Fruit fly (Drosophila melanogaster) whole organism, embryonic: ENCODE results near the gene RpL13.

ENCODE experiments used
- BEAF-32 ChIP-seq: fragments of 200-800 bp; sonication (Bioruptor generic); optimal IDR thresholded peaks from 3 replicates; lab custom pipeline; 2017; ENCODE audit warnings: missing biosample characterization, missing genetic modification characterization, mild to moderate bottlenecking, moderate library complexity, missing genetic modification reagents
- CG10209 ChIP-seq: fragments of 200-800 bp; sonication (Bioruptor generic); optimal IDR thresholded peaks from 3 replicates; lab custom pipeline; 2017; ENCODE audit warnings: missing biosample characterization, mild to moderate bottlenecking, missing genetic modification characterization, missing genetic modification reagents
- CG11723 ChIP-seq: fragments of 200-800 bp; sonication (Bioruptor generic); optimal IDR thresholded peaks from 2 replicates; lab custom pipeline; 2017; ENCODE audit warnings: missing biosample characterization, mild to moderate bottlenecking, missing genetic modification characterization
- CG12071 ChIP-seq: fragments of 200-800 bp; sonication (Bioruptor generic); optimal IDR thresholded peaks from 3 replicates; lab custom pipeline; 2018; ENCODE audit warnings: missing biosample characterization, mild to moderate bottlenecking, missing genetic modification characterization
- CG1233 ChIP-seq: fragments of 200-800 bp; sonication (Bioruptor generic); optimal IDR thresholded peaks from 4 replicates; lab custom pipeline; 2018; ENCODE audit warnings: missing biosample characterization, mild to moderate bottlenecking, missing genetic modification characterization
- CG12744 ChIP-seq: fragments of 200-800 bp; sonication (Bioruptor generic); optimal IDR thresholded peaks from 2 replicates; lab custom pipeline; 2016; ENCODE audit warnings: missing biosample characterization, missing genetic modification characterization
- CG14860 ChIP-seq: fragments of 200-800 bp; sonication (Bioruptor generic); IDR thresholded peaks from 3 replicates; pipeline ENCODE4 v1.3.6; 2022; ENCODE audit warnings: missing biosample characterization, missing genetic modification characterization; ENCODE audit not compliant: partially characterized antibody
- CG15479 ChIP-seq: fragments of 200-800 bp; sonication (Bioruptor generic); optimal IDR thresholded peaks from 3 replicates; lab custom pipeline; 2019; ENCODE audit warnings: missing biosample characterization, mild to moderate bottlenecking, missing genetic modification characterization, moderate library complexity
- CG1647 ChIP-seq: fragments of 200-800 bp; sonication (Bioruptor generic); optimal IDR thresholded peaks from 3 replicates; lab custom pipeline; 2016; ENCODE audit warnings: missing biosample characterization, missing genetic modification characterization
- CG2199 ChIP-seq: fragments of 200-800 bp; sonication (Bioruptor generic); IDR thresholded peaks from 3 replicates; pipeline ENCODE4 v1.3.6; 2022; ENCODE audit warnings: missing biosample characterization, missing genetic modification characterization
- CG2678 ChIP-seq: fragments of 200-800 bp; sonication (Bioruptor generic); optimal IDR thresholded peaks from 3 replicates; lab custom pipeline; 2019; ENCODE audit warnings: missing biosample characterization, mild to moderate bottlenecking, missing genetic modification characterization, moderate library complexity
- CG30431 ChIP-seq: fragments of 200-800 bp; sonication (Bioruptor generic); optimal IDR thresholded peaks from 2 replicates; lab custom pipeline; 2017; ENCODE audit warnings: missing biosample characterization, missing genetic modification characterization
- CG3163 ChIP-seq: fragments of 200-800 bp; sonication (Bioruptor generic); optimal IDR thresholded peaks from 3 replicates; lab custom pipeline; 2016; ENCODE audit warnings: missing biosample characterization, missing genetic modification characterization
- CG34224 ChIP-seq: fragments of 200-800 bp; sonication (Bioruptor generic); IDR thresholded peaks from 3 replicates; pipeline ENCODE4 v1.3.6; 2022; ENCODE audit warnings: missing biosample characterization, missing genetic modification characterization; ENCODE audit not compliant: partially characterized antibody
- CG3726 ChIP-seq: fragments of 200-800 bp; sonication (Bioruptor generic); IDR thresholded peaks from 3 replicates; pipeline ENCODE4, ENCODE4 v1.3.6; 2022; ENCODE audit warnings: missing biosample characterization, missing genetic modification characterization
- CG3995 ChIP-seq: fragments of 200-800 bp; sonication (Bioruptor generic); optimal IDR thresholded peaks from 3 replicates; lab custom pipeline; 2016; ENCODE audit warnings: missing biosample characterization, missing genetic modification characterization
- CG4730 ChIP-seq: fragments of 200-800 bp; sonication (Bioruptor generic); IDR thresholded peaks from 2 replicates; pipeline ENCODE4 v1.3.6; 2022; ENCODE audit warnings: missing biosample characterization, missing genetic modification characterization
- CG6175 ChIP-seq: fragments of 200-800 bp; sonication (Bioruptor generic); IDR thresholded peaks from 3 replicates; pipeline ENCODE4 v1.3.6; 2022; ENCODE audit warnings: missing biosample characterization, missing genetic modification characterization
- CG6254 ChIP-seq: fragments of 200-800 bp; sonication (Bioruptor generic); optimal IDR thresholded peaks from 3 replicates; lab custom pipeline; 2017; ENCODE audit warnings: mild to moderate bottlenecking, missing biosample characterization, missing genetic modification reagents, missing genetic modification characterization
- CG8924 ChIP-seq: fragments of 200-800 bp; optimal IDR thresholded peaks from 3 replicates; lab custom pipeline; 2019; ENCODE audit warnings: missing biosample characterization, mild to moderate bottlenecking, missing genetic modification characterization, moderate library complexity
- Dbx ChIP-seq: fragments of 200-800 bp; sonication (Bioruptor generic); IDR thresholded peaks from 3 replicates; pipeline ENCODE4 v1.3.6; 2022; ENCODE audit warnings: missing biosample characterization, missing genetic modification characterization
- Ets65A ChIP-seq: fragments of 200-800 bp; sonication (Bioruptor generic); peaks from one replicate; lab custom pipeline; 2016; ENCODE audit warnings: missing biosample characterization, missing genetic modification characterization
- GATAe ChIP-seq: fragments of 200-800 bp; sonication (Bioruptor generic); conservative IDR thresholded peaks from 2 replicates; pipeline ENCODE4 v1.3.6; 2022; ENCODE audit warnings: missing biosample characterization, missing genetic modification characterization
- HmgZ ChIP-seq: fragments of 200-800 bp; sonication (Bioruptor generic); optimal IDR thresholded peaks from 2 replicates; lab custom pipeline; 2018; ENCODE audit warnings: missing biosample characterization, mild to moderate bottlenecking, missing genetic modification characterization
- Hmx ChIP-seq: fragments of 200-800 bp; sonication (Bioruptor generic); optimal IDR thresholded peaks from 2 replicates; lab custom pipeline; 2016; ENCODE audit warnings: missing biosample characterization, missing genetic modification characterization
- Hr3 ChIP-seq: fragments of 200-800 bp; sonication (Bioruptor generic); optimal IDR thresholded peaks from 3 replicates; lab custom pipeline; 2016; ENCODE audit warnings: missing biosample characterization, missing genetic modification characterization
- MTF-1 ChIP-seq: fragments of 200-800 bp; sonication (Bioruptor generic); optimal IDR thresholded peaks from 2 replicates; lab custom pipeline; 2018; ENCODE audit warnings: missing biosample characterization, mild to moderate bottlenecking, missing genetic modification characterization, borderline replicate concordance
- Rfx ChIP-seq: fragments of 200-800 bp; sonication (Bioruptor generic); IDR thresholded peaks from 2 replicates; pipeline ENCODE4 v1.3.6; 2022; ENCODE audit warnings: missing biosample characterization, missing genetic modification characterization
- cas ChIP-seq: fragments of 200-800 bp; sonication (Bioruptor generic); IDR thresholded peaks from 2 replicates; pipeline ENCODE4 v1.3.6; 2022; ENCODE audit warnings: missing biosample characterization, missing genetic modification characterization
- dan ChIP-seq: fragments of 200-800 bp; sonication (Bioruptor generic); IDR thresholded peaks from 2 replicates; pipeline ENCODE4 v1.3.6; 2022; ENCODE audit warnings: missing biosample characterization, missing genetic modification characterization
- disco-r ChIP-seq: fragments of 200-800 bp; sonication (Bioruptor generic); optimal IDR thresholded peaks from 2 replicates; lab custom pipeline; 2016; ENCODE audit warnings: missing biosample characterization, missing genetic modification characterization
- exex ChIP-seq: fragments of 200-800 bp; sonication (Bioruptor generic); optimal IDR thresholded peaks from 4 replicates; lab custom pipeline; 2018; ENCODE audit warnings: missing biosample characterization, mild to moderate bottlenecking, missing genetic modification characterization, moderate library complexity
- eyg ChIP-seq: fragments of 200-800 bp; sonication (Bioruptor generic); optimal IDR thresholded peaks from 3 replicates; lab custom pipeline; 2016; ENCODE audit warnings: missing biosample characterization, missing genetic modification characterization
- fu2 ChIP-seq: fragments of 200-800 bp; sonication (Bioruptor generic); optimal IDR thresholded peaks from 2 replicates; lab custom pipeline; 2016; ENCODE audit warnings: missing biosample characterization, missing genetic modification characterization
- inv ChIP-seq: fragments of 200-800 bp; sonication (Bioruptor generic); IDR thresholded peaks from 2 replicates; pipeline ENCODE4 v1.3.6; 2022; ENCODE audit warnings: missing biosample characterization, missing genetic modification characterization; ENCODE audit not compliant: partially characterized antibody
- kah ChIP-seq: fragments of 200-800 bp; sonication (Bioruptor generic); optimal IDR thresholded peaks from 2 replicates; lab custom pipeline; 2018; ENCODE audit warnings: missing biosample characterization, mild to moderate bottlenecking, missing genetic modification characterization
- pita ChIP-seq: fragments of 200-800 bp; sonication (Bioruptor generic); optimal IDR thresholded peaks from 2 replicates; lab custom pipeline; 2017; ENCODE audit warnings: missing biosample characterization, mild to moderate bottlenecking, missing genetic modification characterization
- row ChIP-seq: fragments of 200-800 bp; sonication (Bioruptor generic); IDR thresholded peaks from 3 replicates; pipeline ENCODE4 v1.3.6; 2022; ENCODE audit warnings: missing biosample characterization, missing genetic modification characterization
- sim ChIP-seq: fragments of 200-800 bp; sonication (Bioruptor generic); IDR thresholded peaks from 2 replicates; pipeline ENCODE4 v1.3.6; 2022; ENCODE audit warnings: missing biosample characterization, missing genetic modification characterization
- sisA ChIP-seq: fragments of 200-800 bp; sonication (Bioruptor generic); IDR thresholded peaks from 2 replicates; pipeline ENCODE4 v1.3.6; 2022; ENCODE audit warnings: missing biosample characterization, missing genetic modification characterization
- slou ChIP-seq: fragments of 200-800 bp; sonication (Bioruptor generic); optimal IDR thresholded peaks from 3 replicates; lab custom pipeline; 2016; ENCODE audit warnings: missing biosample characterization, missing genetic modification characterization
- stwl ChIP-seq: fragments of 200-800 bp; sonication (Bioruptor generic); optimal IDR thresholded peaks from 3 replicates; lab custom pipeline; 2018; ENCODE audit warnings: missing biosample characterization, mild to moderate bottlenecking, missing genetic modification characterization, moderate library complexity
- tio ChIP-seq: fragments of 200-800 bp; sonication (Bioruptor generic); optimal IDR thresholded peaks from 2 replicates; lab custom pipeline; 2017; ENCODE audit warnings: missing biosample characterization, missing genetic modification characterization, inconsistent platforms
- trh ChIP-seq: fragments of 200-800 bp; sonication (Bioruptor generic); optimal IDR thresholded peaks from 2 replicates; lab custom pipeline; 2016; ENCODE audit warnings: missing biosample characterization, missing genetic modification characterization
- unc-4 ChIP-seq: fragments of 200-800 bp; sonication (Bioruptor generic); IDR thresholded peaks from 2 replicates; pipeline ENCODE4 v1.3.6; 2022; ENCODE audit warnings: missing biosample characterization, missing genetic modification characterization; ENCODE audit not compliant: partially characterized antibody
- vnd ChIP-seq: fragments of 200-800 bp; sonication (Bioruptor generic); IDR thresholded peaks from 3 replicates; pipeline ENCODE4 v1.3.6; 2022; ENCODE audit warnings: missing biosample characterization, missing genetic modification characterization; ENCODE audit not compliant: partially characterized antibody

The RpL13 gene

dm6 chr2L:10002408-10003358, 35.6 kb downstream of the RpL13 start, which contains the start of the genes CG31875 and SoYb (continued):
- TF ChIP-seq Ets65A (peak; percentile 87), CG2199 (0 out of 3 replicates have a peak, but pooled peaks have one; percentile 65), CG1647 (no peak), tio (no peak), BEAF-32 (no peak)
- TF ChIP-seq, all 482 proteins: peak for 12

dm6 chr2L:10003593-10003992, 36.5 kb downstream of the RpL13 start, which contains the start of gene Ndf:
Gene Ndf, plus strand, starts transcription at chr2L:10003832.
- TF ChIP-seq CG30431 (GFP tag; lab: Kevin White, UChicago), result peak; percentile 32
- peak; percentile 32 for TF ChIP-seq CG11723 (GFP tag; lab: Kevin White, UChicago)
- no peak for TF ChIP-seq pita
- TF ChIP-seq CG2678 (tag; lab: Kevin White, UChicago), result peak; percentile 64
- TF ChIP-seq inv (GFP tag; lab: Robert Waterston, UW), result peak; percentile 73
- TF ChIP-seq Dbx (GFP tag; lab: Robert Waterston, UW), result peak; percentile 80
- TF ChIP-seq CG8924, result peak; percentile 64
- peak; percentile 36; the same call in 1 of the 3 replicates for TF ChIP-seq CG6175 (GFP tag; lab: Robert Waterston, UW)
- no peak for TF ChIP-seq sim
- peak; percentile 28; the same call in 1 of the 2 replicates for TF ChIP-seq GATAe (GFP tag; lab: Robert Waterston, UW)
- TF ChIP-seq dan (GFP tag; lab: Robert Waterston, UW), result no peak
- TF ChIP-seq disco-r (GFP tag; lab: Kevin White, UChicago), result no peak
- no peak for TF ChIP-seq kah (GFP tag; lab: Kevin White, UChicago)
- TF ChIP-seq CG4730, result peak; percentile 51
- TF ChIP-seq Hr3, result peak; percentile 45
- TF ChIP-seq unc-4 (GFP tag; lab: Robert Waterston, UW), result peak; percentile 71
- TF ChIP-seq CG10209 (GFP tag; lab: Kevin White, UChicago), result peak; percentile 56
- TF ChIP-seq CG1233 (GFP tag; lab: Kevin White, UChicago), result peak; percentile 75
- peak; percentile 31 for TF ChIP-seq MTF-1 (GFP tag; lab: Kevin White, UChicago)
- TF ChIP-seq stwl (tag; lab: Kevin White, UChicago), result peak; percentile 93
- no peak for TF ChIP-seq CG12071 (GFP tag; lab: Kevin White, UChicago)
- TF ChIP-seq CG14860 (GFP tag; lab: Robert Waterston, UW), result peak; percentile 39; the same call in 1 of the 3 replicates
- TF ChIP-seq slou (GFP tag; lab: Kevin White, UChicago), result peak; percentile 20
- peak; percentile 85 for TF ChIP-seq row (GFP tag; lab: Robert Waterston, UW)
- TF ChIP-seq HmgZ, result peak; percentile 79
- TF ChIP-seq CG3995 (GFP tag; lab: Kevin White, UChicago), result peak; percentile 47
- peak; percentile 62 for TF ChIP-seq vnd (GFP tag; lab: Robert Waterston, UW)
- TF ChIP-seq CG3163 (GFP tag; lab: Kevin White, UChicago), result no peak
- 0 out of 3 replicates have a peak, but pooled peaks have one; percentile 40 for TF ChIP-seq CG3726 (GFP tag; lab: Robert Waterston, UW)
- peak; percentile 7 for TF ChIP-seq CG6254 (GFP tag; lab: Kevin White, UChicago)
- TF ChIP-seq CG1647, result peak; percentile 29
- TF ChIP-seq Rfx (GFP tag; lab: Robert Waterston, UW), result peak; percentile 91
- peak; percentile 61 for TF ChIP-seq cas (GFP tag; lab: Robert Waterston, UW)
- TF ChIP-seq CG34224 (GFP tag; lab: Robert Waterston, UW), result peak; percentile 71
- peak; percentile 50 for TF ChIP-seq sisA
- no peak for TF ChIP-seq Hmx (GFP tag; lab: Kevin White, UChicago)
- TF ChIP-seq CG15479, result no peak
- TF ChIP-seq fu2, result no peak
- peak; percentile 25 for TF ChIP-seq CG12744 (GFP tag; lab: Kevin White, UChicago)
- peak; percentile 4 for TF ChIP-seq exex (tag; lab: Kevin White, UChicago)
- TF ChIP-seq eyg, result no peak
- TF ChIP-seq trh, result no peak
